Worm (Caenorhabditis elegans) whole organism, young adult: Measurements from ENCODE around the gene slc-17.4.

Experiments
- F10E7.11 ChIP-seq: sonication (generic microtip); optimal IDR thresholded peaks from 2 replicates; lab custom pipeline; 2017; ENCODE audit warnings: mild to moderate bottlenecking, missing genetic modification characterization, moderate library complexity, missing compliant biosample characterization
- F23B12.7 ChIP-seq: sonication (generic microtip); optimal IDR thresholded peaks from 2 replicates; lab custom pipeline; 2017; ENCODE audit warnings: missing genetic modification characterization, mild to moderate bottlenecking, missing compliant biosample characterization, antibody characterized with exemption, moderate library complexity; ENCODE audit not compliant: insufficient read depth
- F55B11.4 ChIP-seq: sonication (generic microtip); optimal IDR thresholded peaks from 2 replicates; lab custom pipeline; 2016; ENCODE audit warnings: missing compliant biosample characterization, missing genetic modification characterization, borderline replicate concordance; ENCODE audit not compliant: insufficient read depth
- T07F8.4 ChIP-seq: sonication (generic microtip); optimal IDR thresholded peaks from 2 replicates; lab custom pipeline; 2016; ENCODE audit warnings: mild to moderate bottlenecking, missing genetic modification characterization, moderate library complexity, missing compliant biosample characterization
- Y56A3A.18 ChIP-seq: fragments of 200-800 bp; sonication (Bioruptor generic); IDR thresholded peaks from 2 replicates; pipeline ENCODE4 v1.3.6; 2022; ENCODE audit warnings: missing genetic modification reagents, missing genetic modification characterization, missing compliant biosample characterization
- Y95B8A.8 ChIP-seq: fragments of 200-800 bp; sonication (Bioruptor generic); IDR thresholded peaks from 2 replicates; pipeline ENCODE4 v1.3.6; 2022; ENCODE audit warnings: missing genetic modification reagents, missing genetic modification characterization, missing compliant biosample characterization
- ama-1 ChIP-seq, 3 experiments: fragments of 150-350 bp in 1 of 3; sonication (generic microtip) in 2 of 3; optimal IDR thresholded peaks; 2 replicates each; lab custom pipeline; 2014 to 2018; ENCODE audit warnings: missing biosample characterization in 2 of 3, missing genetic modification characterization in 2 of 3, missing genetic modification reagents in 2 of 3
- attf-5 ChIP-seq: fragments of 200-800 bp; sonication (Bioruptor generic); optimal IDR thresholded peaks from 2 replicates; lab custom pipeline; 2018; ENCODE audit warnings: mild to moderate bottlenecking, missing genetic modification characterization, missing compliant biosample characterization
- cebp-2 ChIP-seq: fragments of 200-800 bp; sonication (Bioruptor generic); IDR thresholded peaks from 2 replicates; pipeline ENCODE4 v1.3.6; 2022; ENCODE audit warnings: missing genetic modification characterization, missing compliant biosample characterization
- efl-1 ChIP-seq: fragments of 150-350 bp; optimal IDR thresholded peaks from 2 replicates; lab custom pipeline; 2014; ENCODE audit warnings: missing biosample characterization, missing genetic modification reagents, missing genetic modification characterization
- him-1 ChIP-seq: sonication (generic microtip); optimal IDR thresholded peaks from 2 replicates; lab custom pipeline; 2016; ENCODE audit warnings: missing genotype, missing genetic modification reagents, missing genetic modification characterization, missing compliant biosample characterization
- hlh-12 ChIP-seq: sonication (generic microtip); optimal IDR thresholded peaks from 2 replicates; lab custom pipeline; 2016; ENCODE audit warnings: missing genetic modification characterization, missing compliant biosample characterization
- hlh-26 ChIP-seq: fragments of 200-800 bp; sonication (Bioruptor generic); conservative IDR thresholded peaks from 2 replicates; pipeline ENCODE4 v1.3.6; 2022; ENCODE audit warnings: missing genetic modification reagents, missing genetic modification characterization, missing compliant biosample characterization
- hmg-1.2 ChIP-seq: fragments of 200-800 bp; sonication (Bioruptor generic); IDR thresholded peaks from 2 replicates; pipeline ENCODE4 v1.3.6; 2022; ENCODE audit warnings: missing genetic modification reagents, missing genetic modification characterization, missing compliant biosample characterization
- hrde-1 ChIP-seq: sonication (generic microtip); optimal IDR thresholded peaks from 2 replicates; lab custom pipeline; 2016; ENCODE audit warnings: missing genetic modification characterization, mild to moderate bottlenecking, missing compliant biosample characterization, moderate library complexity, missing genotype, missing genetic modification reagents, borderline replicate concordance
- lag-1 ChIP-seq: fragments of 200-800 bp; sonication (Bioruptor generic); IDR thresholded peaks from 2 replicates; pipeline ENCODE4 v1.3.6; 2022; ENCODE audit warnings: missing genetic modification reagents, missing genetic modification characterization, missing compliant biosample characterization
- madf-3 ChIP-seq: fragments of 200-800 bp; sonication (Bioruptor generic); IDR thresholded peaks from 2 replicates; pipeline ENCODE4 v1.3.6; 2022; ENCODE audit warnings: missing genetic modification reagents, missing genetic modification characterization, missing compliant biosample characterization
- mcd-1 ChIP-seq: fragments of 200-800 bp; sonication (Bioruptor generic); IDR thresholded peaks from 2 replicates; pipeline ENCODE4 v1.3.6; 2022; ENCODE audit warnings: missing genetic modification reagents, missing genetic modification characterization, missing compliant biosample characterization
- mel-28 ChIP-seq: sonication (generic microtip); optimal IDR thresholded peaks from 2 replicates; lab custom pipeline; 2016; ENCODE audit warnings: borderline replicate concordance, mild to moderate bottlenecking, missing genetic modification characterization, missing compliant biosample characterization
- mxl-1 ChIP-seq: sonication (generic microtip); optimal IDR thresholded peaks from 2 replicates; lab custom pipeline; 2016; ENCODE audit warnings: missing genetic modification characterization, missing compliant biosample characterization
- nhr-179 ChIP-seq: sonication (generic microtip); optimal IDR thresholded peaks from 2 replicates; lab custom pipeline; 2016; ENCODE audit warnings: mild to moderate bottlenecking, missing genetic modification characterization, missing compliant biosample characterization
- nhr-80 ChIP-seq: sonication (generic microtip); optimal IDR thresholded peaks from 2 replicates; lab custom pipeline; 2016; ENCODE audit warnings: missing genetic modification characterization, missing compliant biosample characterization
- pbrm-1 ChIP-seq: fragments of 200-800 bp; sonication (Bioruptor generic); IDR thresholded peaks from 2 replicates; pipeline ENCODE4 v1.3.6; 2022; ENCODE audit warnings: missing genetic modification reagents, missing genetic modification characterization, missing compliant biosample characterization
- snpc-4 ChIP-seq, 5 experiments: fragments of 150-350 bp in 1 of 5; sonication (generic microtip) in 4 of 5; optimal IDR thresholded peaks; 2 replicates each; lab custom pipeline; 2014 to 2018; ENCODE audit warnings: missing genetic modification characterization in 5 of 5, missing biosample characterization in 3 of 5, antibody characterized with exemption in 2 of 5, mild to moderate bottlenecking in 2 of 5, missing compliant biosample characterization in 2 of 5, missing genotype in 2 of 5, moderate library complexity in 2 of 5, missing genetic modification reagents in 1 of 5
- somi-1 ChIP-seq: fragments of 200-800 bp; sonication (Bioruptor generic); optimal IDR thresholded peaks from 2 replicates; lab custom pipeline; 2018; ENCODE audit warnings: mild to moderate bottlenecking, missing genetic modification characterization, missing compliant biosample characterization
- ztf-18 ChIP-seq: sonication (generic microtip); optimal IDR thresholded peaks from 2 replicates; lab custom pipeline; 2016; ENCODE audit warnings: missing genotype, mild to moderate bottlenecking, missing genetic modification characterization, missing compliant biosample characterization

Gene slc-17.4

DNA sequence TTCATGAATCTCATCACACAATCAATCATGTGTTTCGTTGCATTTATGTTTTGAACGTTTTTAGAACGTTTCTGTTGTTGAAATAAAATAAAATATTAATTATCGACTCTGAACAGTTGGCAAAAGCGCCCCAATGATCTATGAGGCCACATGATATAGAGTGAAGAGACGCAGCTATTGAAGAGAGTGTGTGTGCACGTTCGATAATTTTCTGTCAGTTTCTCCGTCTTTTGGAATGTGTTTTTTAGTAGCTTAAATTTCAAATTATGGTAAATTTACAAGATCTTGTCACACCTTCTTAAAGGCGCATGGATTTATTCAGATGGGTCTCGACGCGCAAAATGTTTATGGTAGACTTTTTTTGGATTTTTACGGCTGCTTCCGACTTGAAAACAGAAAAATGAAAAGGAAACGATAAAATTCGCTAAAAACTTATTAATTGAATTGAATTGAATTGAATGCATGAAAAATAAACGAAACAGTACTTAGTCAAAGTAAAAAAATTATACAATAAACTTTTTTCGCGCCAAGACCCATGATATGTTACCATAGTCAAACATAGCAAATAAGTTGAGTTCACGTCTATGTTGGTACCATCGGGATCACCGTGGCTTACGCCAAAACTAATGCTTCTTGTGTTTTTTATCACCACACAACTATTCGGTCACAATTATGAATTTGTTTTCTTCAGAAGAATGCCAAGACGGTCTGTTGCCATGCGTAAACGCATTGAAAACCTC, 42.2 kb upstream of the slc-17.4 start, which contains the start of gene C49C3.15:
C49C3.15 (plus strand) TSS at position 690 of the 740 bp plus-strand sequence.
- peak; percentile 13 for TF ChIP-seq ztf-18 (tag; lab: Kevin White, UChicago)
- peak; percentile 15 for TF ChIP-seq nhr-80 (tag; lab: Kevin White, UChicago)
- TF ChIP-seq F55B11.4 (tag; lab: Kevin White, UChicago) = no peak
- no peak for TF ChIP-seq hrde-1 (tag; lab: Kevin White, UChicago)
- TF ChIP-seq F23B12.7 = peak; percentile 20
- no peak for TF ChIP-seq ama-1 (optimal IDR thresholded peaks at IDR 0.05; lab: Kevin White, UChicago)
- TF ChIP-seq ama-1 (GFP tag; optimal IDR thresholded peaks at IDR 0.05; lab: Kevin White, UChicago) = peak in 1 of 2 experiments; percentile 21
- peak; percentile 71 for TF ChIP-seq attf-5 (GFP tag; lab: Kevin White, UChicago)
- TF ChIP-seq snpc-4 (GFP tag; optimal IDR thresholded peaks at IDR 0.05; lab: Kevin White, UChicago) = no peak
- TF ChIP-seq snpc-4 (tag; optimal IDR thresholded peaks at IDR 0.05; lab: Kevin White, UChicago) = peak in 1 of 4 experiments; percentile 52
- TF ChIP-seq Y56A3A.18 = no peak
- no peak for TF ChIP-seq nhr-179 (tag; lab: Kevin White, UChicago)
- 0 out of 2 replicates have a peak, but pooled peaks have one; percentile 11 for TF ChIP-seq mcd-1 (GFP tag; lab: Robert Waterston, UW)
- peak; percentile 51; the same call in 1 of the 2 replicates for TF ChIP-seq hmg-1.2 (GFP tag; lab: Robert Waterston, UW)

DNA sequence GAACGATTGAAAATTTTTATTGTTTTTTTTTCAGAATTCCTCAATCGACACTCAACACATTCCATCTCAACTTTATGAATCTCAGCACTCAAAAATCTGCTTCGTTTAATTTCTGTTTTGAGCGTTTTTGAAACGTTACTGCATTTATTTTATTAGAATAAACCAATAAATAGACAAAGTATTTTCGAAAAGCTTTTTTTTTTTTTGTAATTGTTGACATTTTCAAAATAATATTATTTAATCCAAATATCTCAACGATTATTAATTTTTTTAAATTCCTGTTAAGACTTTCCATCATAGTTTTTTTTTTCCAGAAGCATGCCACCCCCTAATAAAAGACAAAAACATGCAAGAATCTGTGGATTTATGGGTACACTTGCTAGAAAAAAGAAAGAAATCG, 40.7 kb upstream of the slc-17.4 start, which contains the start of gene C49C3.7:
C49C3.7 (plus strand) TSS at position 301 of the 400 bp plus-strand sequence.
- no peak for TF ChIP-seq somi-1 (GFP tag; lab: Kevin White, UChicago)
- no peak for TF ChIP-seq lag-1
- no peak for TF ChIP-seq madf-3 (GFP tag; lab: Robert Waterston, UW)
- no peak for TF ChIP-seq mel-28 (tag; lab: Kevin White, UChicago)
- TF ChIP-seq Y95B8A.8 (GFP tag; lab: Robert Waterston, UW) = no peak
- TF ChIP-seq snpc-4 (GFP tag; optimal IDR thresholded peaks at IDR 0.05; lab: Kevin White, UChicago) = no peak
- TF ChIP-seq snpc-4 (tag; optimal IDR thresholded peaks at IDR 0.05; lab: Kevin White, UChicago) = peak in 1 of 4 experiments; percentile 50
- TF ChIP-seq F10E7.11 (tag; lab: Kevin White, UChicago) = no peak

DNA sequence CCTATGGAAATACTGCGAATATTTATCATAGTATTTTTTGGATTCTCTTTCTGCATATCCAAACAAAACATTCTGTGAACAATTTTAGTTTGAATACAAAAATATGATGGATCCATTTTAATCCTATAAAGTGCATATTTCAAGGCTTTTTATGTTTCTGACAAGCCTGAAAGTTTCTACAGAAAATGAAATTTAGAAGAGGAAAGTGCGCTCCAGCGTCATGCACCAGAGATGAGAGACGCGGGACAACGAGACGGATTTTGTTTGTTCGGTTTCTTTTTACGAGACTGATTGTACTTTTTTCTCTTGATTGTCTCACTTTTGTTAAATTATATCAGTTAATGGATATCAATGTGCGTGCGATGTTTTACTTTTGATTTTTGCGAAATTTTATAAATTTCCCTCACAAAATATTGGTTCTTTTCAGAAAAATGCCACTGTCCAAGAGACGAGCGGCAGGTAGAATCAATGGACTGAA, 39.6 kb upstream of the slc-17.4 start, which contains the start of gene C49C3.6:
C49C3.6 (plus strand) TSS at position 428 of the 478 bp plus-strand sequence.
- TF ChIP-seq T07F8.4 (tag; lab: Kevin White, UChicago) (no peak), mcd-1 (GFP tag; lab: Robert Waterston, UW) (peak; percentile 70), snpc-4 (GFP tag; optimal IDR thresholded peaks at IDR 0.05; lab: Kevin White, UChicago) (peak; percentile 51), snpc-4 (tag; optimal IDR thresholded peaks at IDR 0.05; lab: Kevin White, UChicago) (peak in 2 of 4 experiments; percentile 27 to 67), efl-1 (GFP tag; lab: Kevin White, UChicago) (no peak), hmg-1.2 (GFP tag; lab: Robert Waterston, UW) (peak; percentile 95)

- peak; percentile 53; the same call in 1 of the 2 replicates for TF ChIP-seq hmg-1.2 (GFP tag; lab: Robert Waterston, UW)
- TF ChIP-seq hlh-12 = no peak
Observed at ce11 chrIV:17328834-17329233, 37.3 kb upstream of the slc-17.4 start, which contains the start of gene ceh-88. ceh-88 (plus strand) TSS chrIV:17329188.

- no peak for TF ChIP-seq mxl-1 (tag; lab: Kevin White, UChicago)
- no peak for TF ChIP-seq cebp-2
- peak; percentile 56 for TF ChIP-seq nhr-80 (tag; lab: Kevin White, UChicago)
- TF ChIP-seq him-1 = no peak
- TF ChIP-seq hlh-26 (GFP tag; lab: Robert Waterston, UW) = no peak
- TF ChIP-seq pbrm-1 (GFP tag; lab: Robert Waterston, UW) = no peak
Observed at ce11 chrIV:17320445-17320844, 28.9 kb upstream of the slc-17.4 start, which contains the start of gene C49C3.4. C49C3.4 (plus strand) TSS chrIV:17320795.
